Worm (Caenorhabditis elegans) whole organism, L1 larva: ENCODE results near the gene srj-26.
"Not testable (repeated sequence)": the region's sequence is repeated elsewhere in the genome, so short reads cannot be mapped to it uniquely, and the experiment has no call there.

Experiments used
- C04F5.9 ChIP-seq: sonication (generic microtip); optimal IDR thresholded peaks from 2 replicates; lab custom pipeline; 2016; ENCODE audit warnings: missing genetic modification characterization, missing compliant biosample characterization
- C16A3.4 ChIP-seq: fragments of 150-350 bp; optimal IDR thresholded peaks from 2 replicates; lab custom pipeline; 2014; ENCODE audit warnings: missing biosample characterization, missing genetic modification characterization
- C34B4.2 ChIP-seq: sonication (generic microtip); optimal IDR thresholded peaks from 2 replicates; lab custom pipeline; 2017; ENCODE audit warnings: mild to moderate bottlenecking, missing genetic modification characterization, missing compliant biosample characterization
- alr-1 ChIP-seq: fragments of 200-800 bp; sonication (Bioruptor generic); optimal IDR thresholded peaks from 2 replicates; lab custom pipeline; 2018; ENCODE audit warnings: borderline replicate concordance, mild to moderate bottlenecking, missing genetic modification characterization, missing compliant biosample characterization
- ama-1 ChIP-seq: fragments of 150-350 bp; optimal IDR thresholded peaks from 2 replicates; lab custom pipeline; 2014
- ceh-63 ChIP-seq: fragments of 200-800 bp; sonication (Bioruptor generic); optimal IDR thresholded peaks from 2 replicates; lab custom pipeline; 2018; ENCODE audit warnings: mild to moderate bottlenecking, missing genetic modification characterization, missing compliant biosample characterization
- ceh-82 ChIP-seq, 3 experiments: fragments of 150-350 bp in 1 of 3; sonication (generic microtip) in 2 of 3; optimal IDR thresholded peaks; 2 replicates each; lab custom pipeline; 2014 to 2017; ENCODE audit warnings: missing biosample characterization in 3 of 3, missing genetic modification characterization in 3 of 3
- ceh-90 ChIP-seq: sonication (generic microtip); optimal IDR thresholded peaks from 2 replicates; lab custom pipeline; 2016; ENCODE audit warnings: missing genetic modification characterization, missing compliant biosample characterization
- dpl-1 ChIP-seq, 3 experiments: fragments of 150-350 bp in 2 of 3; sonication (generic microtip) in 1 of 3; optimal IDR thresholded peaks; 2 replicates each; lab custom pipeline; 2014 to 2017; ENCODE audit warnings: missing biosample characterization in 3 of 3, missing genetic modification characterization in 3 of 3, missing genetic modification reagents in 3 of 3
- efl-1 ChIP-seq, 4 experiments: fragments of 150-350 bp; optimal IDR thresholded peaks in 3 of 4; peaks in 1 of 4; 1 replicate in 1 of 4; 2 replicates in 3 of 4; lab custom pipeline; 2014; ENCODE audit warnings: missing biosample characterization in 2 of 4, missing genetic modification characterization in 2 of 4, missing genetic modification reagents in 2 of 4
- fkh-4 ChIP-seq: sonication (generic microtip); optimal IDR thresholded peaks from 2 replicates; lab custom pipeline; 2016; ENCODE audit warnings: missing compliant biosample characterization, missing genetic modification characterization, borderline replicate concordance
- fkh-8 ChIP-seq: sonication (generic microtip); optimal IDR thresholded peaks from 2 replicates; lab custom pipeline; 2016; ENCODE audit warnings: mild to moderate bottlenecking, missing genetic modification characterization, missing compliant biosample characterization
- fos-1 ChIP-seq: fragments of 150-350 bp; optimal IDR thresholded peaks from 2 replicates; lab custom pipeline; 2014; ENCODE audit warnings: missing biosample characterization, missing genetic modification characterization
- grh-1 ChIP-seq: fragments of 200-800 bp; sonication (Bioruptor generic); IDR thresholded peaks from 2 replicates; pipeline ENCODE4 v1.3.6; 2022; ENCODE audit warnings: missing genetic modification reagents, missing genetic modification characterization, missing compliant biosample characterization
- hlh-17 ChIP-seq: fragments of 200-800 bp; sonication (Bioruptor generic); optimal IDR thresholded peaks from 2 replicates; lab custom pipeline; 2018; ENCODE audit warnings: missing genetic modification characterization, mild to moderate bottlenecking, missing compliant biosample characterization, moderate library complexity, borderline replicate concordance
- hlh-4 ChIP-seq: sonication (generic microtip); optimal IDR thresholded peaks from 2 replicates; lab custom pipeline; 2016; ENCODE audit warnings: mild to moderate bottlenecking, missing genetic modification characterization, missing compliant biosample characterization
- hpl-2 ChIP-seq: fragments of 150-350 bp; optimal IDR thresholded peaks from 2 replicates; lab custom pipeline; 2014; ENCODE audit warnings: missing biosample characterization, missing genetic modification reagents, missing genetic modification characterization
- isw-1 ChIP-seq: fragments of 200-800 bp; sonication (Bioruptor generic); IDR thresholded peaks from 2 replicates; pipeline ENCODE4 v1.3.6; 2022; ENCODE audit warnings: missing genetic modification characterization, missing compliant biosample characterization
- jun-1 ChIP-seq: fragments of 150-350 bp; optimal IDR thresholded peaks from 2 replicates; lab custom pipeline; 2014; ENCODE audit warnings: missing biosample characterization, missing genetic modification reagents, missing genetic modification characterization
- lin-13 ChIP-seq: fragments of 150-350 bp; optimal IDR thresholded peaks from 2 replicates; lab custom pipeline; 2014; ENCODE audit warnings: missing biosample characterization, missing genetic modification reagents, missing genetic modification characterization
- lin-14 ChIP-seq: fragments of 200-800 bp; sonication (Bioruptor generic); optimal IDR thresholded peaks from 2 replicates; lab custom pipeline; 2018; ENCODE audit warnings: mild to moderate bottlenecking, missing genetic modification characterization, moderate library complexity, missing compliant biosample characterization
- lir-3 ChIP-seq: sonication (generic microtip); optimal IDR thresholded peaks from 2 replicates; lab custom pipeline; 2016; ENCODE audit warnings: mild to moderate bottlenecking, missing genetic modification characterization, moderate library complexity, missing compliant biosample characterization; ENCODE audit not compliant: poor library complexity
- lsy-2 ChIP-seq, 2 experiments: fragments of 150-350 bp; optimal IDR thresholded peaks; 2 replicates each; lab custom pipeline; 2014; ENCODE audit warnings: missing biosample characterization in 2 of 2, missing genetic modification characterization in 2 of 2
- mab-9 ChIP-seq: fragments of 200-800 bp; sonication (Bioruptor generic); IDR thresholded peaks from 2 replicates; pipeline ENCODE4 v1.3.6; 2022; ENCODE audit warnings: missing genetic modification reagents, missing genetic modification characterization, missing compliant biosample characterization
- mep-1 ChIP-seq: fragments of 150-350 bp; optimal IDR thresholded peaks from 2 replicates; lab custom pipeline; 2014; ENCODE audit warnings: missing biosample characterization, missing genetic modification characterization
- nhr-28 ChIP-seq: fragments of 150-350 bp; optimal IDR thresholded peaks from 2 replicates; lab custom pipeline; 2014; ENCODE audit warnings: missing biosample characterization, missing genetic modification characterization
- nhr-47 ChIP-seq: sonication (generic microtip); optimal IDR thresholded peaks from 2 replicates; lab custom pipeline; 2016; ENCODE audit warnings: mild to moderate bottlenecking, missing genetic modification characterization, moderate library complexity, missing compliant biosample characterization
- nhr-71 ChIP-seq: sonication (generic microtip); optimal IDR thresholded peaks from 2 replicates; lab custom pipeline; 2016; ENCODE audit warnings: mild to moderate bottlenecking, missing genetic modification characterization, moderate library complexity, missing compliant biosample characterization
- nhr-76 ChIP-seq: sonication (generic microtip); optimal IDR thresholded peaks from 2 replicates; lab custom pipeline; 2017; ENCODE audit warnings: missing biosample characterization, missing genetic modification characterization
- nhr-77 ChIP-seq: fragments of 150-350 bp; optimal IDR thresholded peaks from 2 replicates; lab custom pipeline; 2014; ENCODE audit warnings: missing biosample characterization, missing genetic modification characterization
- nhr-90 ChIP-seq: sonication (generic microtip); optimal IDR thresholded peaks from 2 replicates; lab custom pipeline; 2016; ENCODE audit warnings: mild to moderate bottlenecking, missing genetic modification characterization, missing compliant biosample characterization; ENCODE audit not compliant: poor library complexity
- skn-1 ChIP-seq: fragments of 150-350 bp; optimal IDR thresholded peaks from 2 replicates; lab custom pipeline; 2014; ENCODE audit warnings: missing biosample characterization, missing genetic modification characterization
- snpc-4 ChIP-seq: fragments of 150-350 bp; optimal IDR thresholded peaks from 2 replicates; lab custom pipeline; 2014; ENCODE audit warnings: missing biosample characterization, missing genetic modification characterization
- snu-23 ChIP-seq: sonication (generic microtip); optimal IDR thresholded peaks from 2 replicates; lab custom pipeline; 2016; ENCODE audit warnings: missing genetic modification characterization, missing compliant biosample characterization
- sup-37 ChIP-seq: fragments of 200-800 bp; sonication (Bioruptor generic); optimal IDR thresholded peaks from 2 replicates; lab custom pipeline; 2018; ENCODE audit warnings: mild to moderate bottlenecking, missing genetic modification characterization, missing compliant biosample characterization
- tlp-1 ChIP-seq: fragments of 150-350 bp; optimal IDR thresholded peaks from 2 replicates; lab custom pipeline; 2014; ENCODE audit warnings: missing biosample characterization, missing genetic modification characterization
- unc-30 ChIP-seq: sonication (generic microtip); optimal IDR thresholded peaks from 2 replicates; lab custom pipeline; 2017; ENCODE audit warnings: missing biosample characterization, missing genetic modification characterization
- xbp-1 ChIP-seq: sonication (generic microtip); optimal IDR thresholded peaks from 2 replicates; lab custom pipeline; 2016; ENCODE audit warnings: missing genetic modification characterization, missing compliant biosample characterization

Gene srj-26

ce11 chrV:18434961-18435360 is 14.1 kb downstream of the srj-26 start, which contains the start of gene ZK262.20:
ZK262.20 (minus strand) TSS chrV:18435061.
- TF ChIP-seq nhr-90 (tag; lab: Kevin White, UChicago) (no peak), C04F5.9 (no peak), efl-1 (optimal IDR thresholded peaks at IDR 0.05; lab: Kevin White, UChicago) (no peak), efl-1 (GFP tag; optimal IDR thresholded peaks at IDR 0.05 in 1 of 2; lab: Kevin White, UChicago) (no peak), lin-13 (GFP tag; lab: Kevin White, UChicago) (no peak), nhr-76 (tag; lab: Kevin White, UChicago) (no peak), fkh-4 (tag; lab: Kevin White, UChicago) (no peak), fos-1 (no peak), lir-3 (tag; lab: Kevin White, UChicago) (no peak), xbp-1 (tag; lab: Kevin White, UChicago) (no peak), mab-9 (GFP tag; lab: Robert Waterston, UW) (no peak), fkh-8 (no peak), ama-1 (lab: Kevin White, UChicago) (no peak), dpl-1 (GFP tag; optimal IDR thresholded peaks at IDR 0.05; lab: Kevin White, UChicago) (no peak), C16A3.4 (no peak), ceh-90 (tag; lab: Kevin White, UChicago) (no peak), skn-1 (tag; lab: Kevin White, UChicago) (no peak), hpl-2 (GFP tag; lab: Kevin White, UChicago) (no peak), lin-14 (GFP tag; lab: Kevin White, UChicago) (no peak), tlp-1 (tag; lab: Kevin White, UChicago) (no peak), nhr-77 (no peak)

ce11 chrV:18438081-18438480 is 17.2 kb downstream of the srj-26 start, which contains the start of gene ZK262.8:
ZK262.8 (plus strand) TSS chrV:18438381.
- TF ChIP-seq nhr-47 (tag; lab: Kevin White, UChicago), result no peak
- no peak for TF ChIP-seq snpc-4 (tag; lab: Kevin White, UChicago)
- no peak for TF ChIP-seq jun-1 (tag; lab: Kevin White, UChicago)
- no peak for TF ChIP-seq isw-1 (GFP tag; lab: Robert Waterston, UW)
- TF ChIP-seq fkh-8, result no peak
- no peak for TF ChIP-seq nhr-71 (tag; lab: Kevin White, UChicago)
- TF ChIP-seq snu-23 (GFP tag; lab: Kevin White, UChicago), result no peak
- no peak for TF ChIP-seq hlh-4 (tag; lab: Kevin White, UChicago)
- TF ChIP-seq nhr-90 (tag; lab: Kevin White, UChicago), result no peak
- no peak for TF ChIP-seq nhr-28 (tag; lab: Kevin White, UChicago)
- TF ChIP-seq tlp-1 (tag; lab: Kevin White, UChicago), result no peak
- TF ChIP-seq fos-1, result no peak
- TF ChIP-seq grh-1 (GFP tag; lab: Robert Waterston, UW), result no peak
- no peak for TF ChIP-seq alr-1
- no peak for TF ChIP-seq ceh-63

DNA sequence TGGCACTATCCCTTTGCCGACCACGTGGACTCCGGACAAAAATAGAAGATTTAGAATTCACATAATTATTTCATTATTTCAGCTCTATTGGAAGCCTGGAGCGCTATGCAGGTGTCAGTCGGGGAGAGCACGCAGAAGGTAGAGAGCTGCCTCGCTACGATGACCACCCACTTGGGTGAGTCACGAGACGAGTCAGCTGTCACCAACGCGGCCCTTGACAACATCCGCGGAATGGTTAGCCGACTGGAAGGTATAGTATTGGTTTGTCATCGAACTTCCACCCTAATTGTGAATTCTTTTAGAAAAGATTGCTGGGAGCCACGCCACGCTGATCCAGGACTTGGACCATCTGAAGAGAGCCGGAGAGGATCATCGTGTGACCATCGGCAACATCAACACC is 18.6 kb downstream of the srj-26 start, which contains the start of gene ZK262.9:
Gene ZK262.9, plus strand, starts transcription at position 301 of the 400 bp plus-strand sequence.
- not testable (repeated sequence) for TF ChIP-seq lsy-2 (tag; optimal IDR thresholded peaks at IDR 0.05; lab: Kevin White, UChicago); dpl-1 (GFP tag; optimal IDR thresholded peaks at IDR 0.05; lab: Kevin White, UChicago); unc-30

DNA sequence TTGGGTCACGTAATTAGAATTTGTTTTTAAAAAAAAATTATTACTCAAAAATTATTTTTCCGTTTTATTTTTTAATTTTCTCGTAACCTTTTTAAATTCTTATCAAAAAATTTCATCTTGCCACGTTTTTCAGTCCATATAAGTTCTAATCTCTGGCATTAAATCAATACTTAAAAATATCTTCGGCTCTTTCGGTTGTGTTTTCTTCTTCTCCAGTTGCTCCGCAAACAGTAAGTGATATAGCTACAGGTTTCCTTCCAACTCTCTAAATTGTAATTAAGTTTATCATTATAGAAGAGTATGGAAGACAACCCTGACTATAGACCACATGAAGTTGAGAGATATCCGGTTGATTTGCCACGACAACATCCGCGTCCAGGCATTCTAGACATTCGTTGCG is 23.2 kb downstream of the srj-26 start, which contains the start of gene ZK228.1:
Gene ZK228.1, plus strand, starts transcription at position 301 of the 400 bp plus-strand sequence.
- TF ChIP-seq ceh-82 (tag; optimal IDR thresholded peaks at IDR 0.05; lab: Kevin White, UChicago) (no peak), hlh-17 (GFP tag; lab: Kevin White, UChicago) (no peak), sup-37 (GFP tag; lab: Kevin White, UChicago) (no peak), mep-1 (tag; lab: Kevin White, UChicago) (no peak), C34B4.2 (tag; lab: Kevin White, UChicago) (no peak)
